Worm (Caenorhabditis elegans): Measurements from ENCODE around the gene F54A3.5.

F54A3.5 gene

DNA sequence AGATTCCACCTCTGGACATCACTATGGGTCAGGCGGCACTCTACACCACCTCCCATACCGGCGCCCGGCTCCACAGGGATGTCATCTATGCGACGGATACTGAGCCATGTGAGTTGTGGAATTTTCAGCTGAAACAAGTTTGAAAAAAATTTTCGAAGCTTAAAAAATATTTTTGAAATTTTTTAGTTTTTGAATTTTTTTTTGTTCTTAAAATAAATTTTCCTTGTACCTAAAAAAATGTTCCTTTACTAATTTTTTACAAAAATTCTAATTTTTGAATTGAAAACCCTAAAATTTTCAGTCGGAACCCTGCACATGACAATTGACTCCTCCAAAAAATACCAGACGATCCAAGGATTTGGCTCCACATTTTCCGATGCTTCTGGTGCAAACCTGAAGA is 47.8 kb downstream of the F54A3.5 start:
- no peak for TF ChIP-seq blmp-1 (tag; optimal IDR thresholded peaks at IDR 0.05)
- no peak for TF ChIP-seq sptf-1 (tag; optimal IDR thresholded peaks at IDR 0.05)
- no peak for TF ChIP-seq zip-8 (tag; optimal IDR thresholded peaks at IDR 0.05)

DNA sequence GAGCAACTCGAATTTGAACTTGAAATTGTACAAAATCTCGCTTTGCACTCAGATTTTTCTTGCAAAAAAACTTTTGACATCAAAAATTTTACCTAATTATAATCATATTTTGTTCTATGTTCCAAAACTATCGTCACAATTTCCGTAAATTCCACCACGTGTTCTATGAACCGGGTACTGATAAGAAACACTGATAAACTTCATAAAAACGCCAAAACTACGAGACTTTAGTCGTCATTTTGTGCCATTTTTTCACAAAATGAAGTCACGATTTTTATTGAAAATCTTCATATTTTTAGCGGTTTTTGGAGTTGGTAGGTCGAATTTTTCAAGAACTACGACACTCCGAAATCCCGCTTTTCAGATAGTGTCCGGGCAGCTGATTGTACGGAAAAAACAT is 48.8 kb downstream of the F54A3.5 start, which contains the start of gene gba-1:
TSS of gene gba-1 (plus strand) at position 54 of the 400 bp plus-strand sequence.
- TF ChIP-seq mep-1 (tag; optimal IDR thresholded peaks at IDR 0.05) (no peak), nhr-2 (tag; optimal IDR thresholded peaks at IDR 0.05) (no peak), ceh-43 (GFP tag; optimal IDR thresholded peaks at IDR 0.05) (no peak), elt-3 (tag; optimal IDR thresholded peaks at IDR 0.05) (no peak), elt-1 (tag; optimal IDR thresholded peaks at IDR 0.05; ENCODE audit: borderline replicate concordance, insufficient read depth) (no peak)

DNA sequence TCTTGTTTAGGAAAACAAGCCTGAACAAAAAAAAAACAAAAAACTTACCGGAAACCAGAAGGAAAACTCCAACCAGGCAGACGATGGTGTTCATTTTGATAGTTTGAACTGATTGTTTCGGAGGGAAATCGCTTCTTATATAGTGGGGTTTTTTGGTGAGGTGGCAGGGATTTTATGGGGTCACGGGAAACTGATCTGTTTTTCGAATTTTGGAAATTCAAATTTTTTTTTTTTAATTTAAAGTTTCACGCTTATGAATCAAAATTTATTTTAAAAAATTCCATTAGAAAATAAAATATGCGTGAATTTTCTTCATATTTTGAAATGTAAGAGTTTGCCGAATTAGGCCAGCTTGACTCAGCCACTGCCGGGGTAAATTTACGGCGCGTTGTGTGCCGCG is 50.1 kb downstream of the F54A3.5 start, which contains the start of gene C33C12.7:
TSS of gene C33C12.7 (minus strand) at position 101 of the 400 bp plus-strand sequence.
- TF ChIP-seq unc-120 (tag; optimal IDR thresholded peaks at IDR 0.05; ENCODE audit: poor library complexity, severe bottlenecking) (no peak), lin-32 (GFP tag; optimal IDR thresholded peaks at IDR 0.05) (no peak), nhr-237 (tag; optimal IDR thresholded peaks at IDR 0.05) (no peak), elt-3 (tag; optimal IDR thresholded peaks at IDR 0.05) (no peak), tbx-8 (GFP tag; optimal IDR thresholded peaks at IDR 0.05) (no peak), pha-4 (tag; optimal IDR thresholded peaks at IDR 0.05) (no peak), ceh-43 (GFP tag; optimal IDR thresholded peaks at IDR 0.05) (no peak), nhr-76 (tag; optimal IDR thresholded peaks at IDR 0.05) (no peak), mep-1 (tag; optimal IDR thresholded peaks at IDR 0.05) (no peak), ceh-39 (tag; optimal IDR thresholded peaks at IDR 0.05) (no peak), M03D4.4 (tag; optimal IDR thresholded peaks at IDR 0.05) (no peak), ham-2 (GFP tag; optimal IDR thresholded peaks at IDR 0.05) (no peak), blmp-1 (tag; optimal IDR thresholded peaks at IDR 0.05) (no peak), flh-1 (GFP tag; optimal IDR thresholded peaks at IDR 0.05) (no peak), bed-3 (GFP tag; optimal IDR thresholded peaks at IDR 0.05) (no peak), hlh-1 (tag; optimal IDR thresholded peaks at IDR 0.05) (no peak), nhr-12 (tag; optimal IDR thresholded peaks at IDR 0.05) (no peak), elt-1 (tag; optimal IDR thresholded peaks at IDR 0.05; ENCODE audit: borderline replicate concordance, insufficient read depth) (no peak), nhr-2 (tag; optimal IDR thresholded peaks at IDR 0.05) (no peak), lin-13 (tag; optimal IDR thresholded peaks at IDR 0.05) (no peak)

Data from whole organism, mixed stage, embryonic.